Fruit fly (Drosophila melanogaster): Measurements from ENCODE around the gene mus302.
A peak's percentile ranks its signal among the peaks of the same experiment; 100 is the strongest.

mus302 gene

DNA sequence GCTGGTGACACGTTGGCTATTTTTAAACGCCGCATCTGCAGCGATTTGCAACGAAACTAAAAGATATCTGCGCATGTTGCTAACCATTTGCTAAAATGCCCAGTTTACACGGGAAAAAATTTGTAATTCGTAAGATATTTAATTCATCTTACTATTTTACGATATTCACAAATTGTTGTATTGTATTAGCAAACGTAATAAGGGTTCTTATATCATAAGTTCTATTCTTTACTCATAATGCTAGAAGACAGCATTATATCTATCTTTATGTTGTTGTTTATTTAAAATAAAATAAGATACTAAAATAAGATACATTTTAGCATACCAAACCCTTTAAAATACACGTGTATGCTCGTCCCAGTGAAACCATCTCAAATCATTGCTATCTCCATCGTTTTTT is 20.1 kb downstream of the mus302 start (continued):
- no peak for TF ChIP-seq eg (GFP tag; IDR thresholded peaks at IDR 0.05)

DNA sequence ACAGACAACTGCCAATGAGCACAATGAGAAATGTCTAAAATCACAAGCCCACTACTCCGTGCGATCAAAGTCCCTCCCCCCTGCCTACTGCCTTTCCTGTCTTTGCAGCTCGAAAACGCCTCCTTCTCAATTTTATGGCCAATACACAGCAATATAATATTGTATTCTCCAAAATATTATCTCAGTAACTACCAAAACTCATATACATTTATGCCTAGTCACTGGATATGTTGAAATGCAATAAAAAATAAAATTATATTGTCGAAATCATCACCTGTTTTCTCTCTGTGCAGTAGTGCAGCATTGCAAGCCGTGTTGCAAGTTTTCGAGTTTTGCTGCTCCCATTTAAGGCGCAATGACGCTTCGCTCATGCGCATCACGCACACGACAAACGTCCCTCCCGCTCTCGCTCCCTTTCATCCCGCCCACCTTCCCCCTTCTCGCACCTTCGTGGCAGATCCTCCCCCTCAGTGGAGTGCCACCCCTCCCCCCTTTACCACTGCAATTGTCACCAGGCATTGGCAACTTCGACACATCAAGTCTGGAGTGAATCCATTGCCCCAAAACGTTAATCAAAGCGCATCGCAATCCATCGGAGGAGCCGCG is 20.9 kb downstream of the mus302 start:
- TF ChIP-seq CG31627 (GFP tag; optimal IDR thresholded peaks at IDR 0.05), result peak; percentile 60
- TF ChIP-seq vri (GFP tag; optimal IDR thresholded peaks at IDR 0.05), result peak; percentile 30
- TF ChIP-seq Sox102F (GFP tag; optimal IDR thresholded peaks at IDR 0.05), result peak; percentile 63
- peak; percentile 70 for TF ChIP-seq CG11902 (GFP tag; optimal IDR thresholded peaks at IDR 0.05)
- TF ChIP-seq Eip93F (GFP tag; optimal IDR thresholded peaks at IDR 0.05), result peak; percentile 17
- peak; percentile 76 for TF ChIP-seq CG4318 (GFP tag; optimal IDR thresholded peaks at IDR 0.05)
- TF ChIP-seq Hr4 (GFP tag; optimal IDR thresholded peaks at IDR 0.05), result peak; percentile 86
- TF ChIP-seq achi (GFP tag; optimal IDR thresholded peaks at IDR 0.05), result peak; percentile 79
- no peak for TF ChIP-seq Hr38 (GFP tag; optimal IDR thresholded peaks at IDR 0.05)
- TF ChIP-seq Lpt (GFP tag; optimal IDR thresholded peaks at IDR 0.05), result peak; percentile 88
- peak; percentile 63 for TF ChIP-seq Smox (GFP tag; optimal IDR thresholded peaks at IDR 0.05)
- TF ChIP-seq CG15336 (GFP tag; IDR thresholded peaks at IDR 0.05), result peak; percentile 87
- peak; percentile 46 for TF ChIP-seq CG11294 (GFP tag; IDR thresholded peaks at IDR 0.05)
- peak; percentile 89 for TF ChIP-seq CG9139 (GFP tag; optimal IDR thresholded peaks at IDR 0.05)
- peak; percentile 83 for TF ChIP-seq eg (GFP tag; IDR thresholded peaks at IDR 0.05)
- TF ChIP-seq net (GFP tag; optimal IDR thresholded peaks at IDR 0.05), result peak; percentile 63
- TF ChIP-seq CG7368 (GFP tag; optimal IDR thresholded peaks at IDR 0.05), result peak; percentile 68
- peak; percentile 61 for TF ChIP-seq Sox15 (GFP tag; optimal IDR thresholded peaks at IDR 0.05)
- TF ChIP-seq CG8119 (GFP tag; IDR thresholded peaks at IDR 0.05), result peak; percentile 86
- TF ChIP-seq CG16779 (tag; optimal IDR thresholded peaks at IDR 0.05), result peak; percentile 70
- peak; percentile 73 for TF ChIP-seq acj6 (GFP tag; optimal IDR thresholded peaks at IDR 0.05)
- TF ChIP-seq CG10631 (GFP tag; optimal IDR thresholded peaks at IDR 0.05), result peak; percentile 82
- TF ChIP-seq lz (GFP tag; optimal IDR thresholded peaks at IDR 0.05), result peak; percentile 73
- peak; percentile 47 for TF ChIP-seq CG8319 (GFP tag; optimal IDR thresholded peaks at IDR 0.05)
- TF ChIP-seq Ets21C (GFP tag; optimal IDR thresholded peaks at IDR 0.05), result peak; percentile 53
- peak; percentile 94 for TF ChIP-seq svp (GFP tag)
- peak; percentile 85 for TF ChIP-seq CG6792 (GFP tag; optimal IDR thresholded peaks at IDR 0.05)
- TF ChIP-seq dac (GFP tag; optimal IDR thresholded peaks at IDR 0.05), result peak; percentile 65
- peak; percentile 75 for TF ChIP-seq CG8632 (GFP tag; optimal IDR thresholded peaks at IDR 0.05)
- peak; percentile 68 for TF ChIP-seq Hr39 (GFP tag; optimal IDR thresholded peaks at IDR 0.05)
- peak; percentile 69 for TF ChIP-seq CG34406 (GFP tag; optimal IDR thresholded peaks at IDR 0.05)
- peak; percentile 82 for TF ChIP-seq OdsH (GFP tag; optimal IDR thresholded peaks at IDR 0.05)
- TF ChIP-seq dsx (GFP tag; optimal IDR thresholded peaks at IDR 0.05; ENCODE audit: poor library complexity, severe bottlenecking), result peak; percentile 86
- TF ChIP-seq fd59A (GFP tag; optimal IDR thresholded peaks at IDR 0.05), result peak; percentile 74
- peak; percentile 91 for TF ChIP-seq Eip75B (GFP tag; optimal IDR thresholded peaks at IDR 0.05)
- peak; percentile 98 for TF ChIP-seq Eip78C (GFP tag)
- TF ChIP-seq topi (GFP tag; optimal IDR thresholded peaks at IDR 0.05), result peak; percentile 82
- peak; percentile 47 for TF ChIP-seq fd85E (GFP tag; optimal IDR thresholded peaks at IDR 0.05)
- TF ChIP-seq CG6163 (GFP tag; IDR thresholded peaks at IDR 0.05), result peak; percentile 93
- TF ChIP-seq CG6854 (GFP tag; optimal IDR thresholded peaks at IDR 0.05), result no peak
- TF ChIP-seq cyc (GFP tag; optimal IDR thresholded peaks at IDR 0.05), result peak; percentile 80
- TF ChIP-seq CG10669 (GFP tag; optimal IDR thresholded peaks at IDR 0.05), result peak; percentile 85
- peak; percentile 81 for TF ChIP-seq Ets96B (tag; optimal IDR thresholded peaks at IDR 0.05)
- no peak for TF ChIP-seq fkh (GFP tag; optimal IDR thresholded peaks at IDR 0.05)
- TF ChIP-seq spab (GFP tag; optimal IDR thresholded peaks at IDR 0.05), result peak; percentile 78
- peak; percentile 86 for TF ChIP-seq CG1621 (tag; optimal IDR thresholded peaks at IDR 0.05)
- TF ChIP-seq Gug (GFP tag; IDR thresholded peaks at IDR 0.05), result peak; percentile 70
- TF ChIP-seq CG3919 (GFP tag; optimal IDR thresholded peaks at IDR 0.05), result peak; percentile 84
- peak; percentile 94 for TF ChIP-seq CG6808 (GFP tag; optimal IDR thresholded peaks at IDR 0.05)
- peak; percentile 83 for TF ChIP-seq CG3032 (tag; optimal IDR thresholded peaks at IDR 0.05)

All from whole organism, prepupa.